Worm (Caenorhabditis elegans) whole organism, L3 larva: Measurements from ENCODE around the gene F49C12.9.

Experiments used
- elt-2 ChIP-seq: sonication (generic microtip); optimal IDR thresholded peaks from 2 replicates; lab custom pipeline; 2016; ENCODE audit warnings: missing genetic modification reagents, mild to moderate bottlenecking, missing genetic modification characterization, missing compliant biosample characterization
- fkh-10 ChIP-seq: sonication (generic microtip); optimal IDR thresholded peaks from 2 replicates; lab custom pipeline; 2017; ENCODE audit warnings: missing biosample characterization, missing genetic modification reagents, missing genetic modification characterization
- jun-1 ChIP-seq: fragments of 150-350 bp; optimal IDR thresholded peaks from 2 replicates; lab custom pipeline; 2014; ENCODE audit warnings: missing biosample characterization, missing genetic modification reagents, missing genetic modification characterization
- lin-15B ChIP-seq: fragments of 150-350 bp; optimal IDR thresholded peaks from 2 replicates; lab custom pipeline; 2014; ENCODE audit warnings: missing biosample characterization, missing genetic modification characterization
- nhr-23 ChIP-seq: fragments of 150-350 bp; optimal IDR thresholded peaks from 2 replicates; lab custom pipeline; 2014; ENCODE audit warnings: missing biosample characterization, missing genetic modification reagents, missing genetic modification characterization
- nhr-25 ChIP-seq: sonication (generic microtip); optimal IDR thresholded peaks from 2 replicates; lab custom pipeline; 2017; ENCODE audit warnings: missing biosample characterization, missing genetic modification characterization
- skn-1 ChIP-seq: fragments of 150-350 bp; optimal IDR thresholded peaks from 2 replicates; lab custom pipeline; 2014; ENCODE audit warnings: missing biosample characterization, missing genetic modification characterization
- tbx-2 ChIP-seq: sonication (generic microtip); optimal IDR thresholded peaks from 2 replicates; lab custom pipeline; 2016; ENCODE audit warnings: mild to moderate bottlenecking, missing genetic modification characterization, missing compliant biosample characterization

ce11 chrIV:9333007-9333406 lies 17.0 kb upstream of the F49C12.9 start:
- TF ChIP-seq lin-15B (tag; lab: Kevin White, UChicago) (no peak), nhr-23 (tag; lab: Kevin White, UChicago) (no peak), skn-1 (tag; lab: Kevin White, UChicago) (no peak), nhr-25 (no peak), fkh-10 (GFP tag; lab: Kevin White, UChicago) (no peak), tbx-2 (tag; lab: Kevin White, UChicago) (no peak), elt-2 (peak; percentile 93), jun-1 (tag; lab: Kevin White, UChicago) (no peak)
